Worm (Caenorhabditis elegans): ENCODE results near the gene B0507.5.

The B0507.5 gene

DNA sequence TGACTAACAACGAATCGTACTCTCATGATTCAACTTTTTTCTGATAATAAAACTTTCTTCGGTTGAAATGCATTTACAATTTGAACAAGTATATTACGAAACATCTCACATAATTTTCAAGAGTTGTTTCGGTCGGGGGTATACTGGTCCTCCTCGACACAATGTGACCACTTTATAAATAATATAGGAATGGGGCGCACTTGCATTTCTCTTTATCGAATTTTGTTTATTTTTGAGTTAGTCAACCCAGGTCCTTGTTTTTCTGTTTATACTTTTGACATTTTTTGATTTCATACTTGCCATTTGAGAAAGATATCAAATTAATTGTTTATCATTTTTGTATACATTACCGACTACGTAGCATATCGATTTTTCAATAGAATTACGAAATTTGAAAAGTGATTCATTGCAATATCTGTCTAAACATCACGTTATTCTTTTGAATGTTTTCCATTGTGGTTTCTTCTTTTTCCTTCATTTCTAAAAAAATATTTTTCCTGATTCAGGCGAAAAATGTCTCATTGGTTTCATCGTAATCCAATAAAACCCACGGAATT, 20.4 kb downstream of the B0507.5 start, which contains the start of gene B0507.2:
B0507.2 (plus strand) TSS at position 507 of the 557 bp plus-strand sequence.
- TF ChIP-seq fkh-10 (GFP tag; optimal IDR thresholded peaks at IDR 0.05) (no peak), snpc-4 (tag; optimal IDR thresholded peaks at IDR 0.05) (peak; percentile 41), lsy-12 (tag; optimal IDR thresholded peaks at IDR 0.05) (no peak), ceh-28 (tag; optimal IDR thresholded peaks at IDR 0.05) (peak; percentile 29), eor-1 (tag; optimal IDR thresholded peaks at IDR 0.05) (no peak), pha-4 (tag; optimal IDR thresholded peaks at IDR 0.05) (peak; percentile 74), egl-5 (tag; optimal IDR thresholded peaks at IDR 0.05) (no peak), ztf-4 (tag; optimal IDR thresholded peaks at IDR 0.05) (no peak), jun-1 (tag; optimal IDR thresholded peaks at IDR 0.05) (no peak), sea-2 (GFP tag; optimal IDR thresholded peaks at IDR 0.05) (no peak), unc-39 (tag; optimal IDR thresholded peaks at IDR 0.05) (no peak), nhr-43 (tag; optimal IDR thresholded peaks at IDR 0.05; ENCODE audit: poor library complexity, severe bottlenecking) (no peak), mdl-1 (tag; optimal IDR thresholded peaks at IDR 0.05) (no peak), lin-15B (tag; optimal IDR thresholded peaks at IDR 0.05) (peak; percentile 40), nhr-11 (tag; optimal IDR thresholded peaks at IDR 0.05) (no peak), daf-12 (tag; optimal IDR thresholded peaks at IDR 0.05) (no peak), nhr-237 (tag; optimal IDR thresholded peaks at IDR 0.05) (no peak), elt-3 (tag; optimal IDR thresholded peaks at IDR 0.05) (no peak), nhr-76 (tag; optimal IDR thresholded peaks at IDR 0.05) (no peak), egl-27 (tag; optimal IDR thresholded peaks at IDR 0.05) (no peak), ceh-82 (tag; optimal IDR thresholded peaks at IDR 0.05) (no peak), nfya-1 (tag; optimal IDR thresholded peaks at IDR 0.05; ENCODE audit: insufficient read depth) (no peak), ama-1 (optimal IDR thresholded peaks at IDR 0.05) (no peak), ZK546.5 (tag; optimal IDR thresholded peaks at IDR 0.05) (no peak), ceh-9 (tag; optimal IDR thresholded peaks at IDR 0.05) (no peak), nhr-28 (tag; optimal IDR thresholded peaks at IDR 0.05) (no peak), nhr-77 (tag; optimal IDR thresholded peaks at IDR 0.05) (no peak), nhr-23 (tag; optimal IDR thresholded peaks at IDR 0.05) (no peak), fkh-2 (tag; optimal IDR thresholded peaks at IDR 0.05) (no peak), tbx-2 (tag; optimal IDR thresholded peaks at IDR 0.05) (no peak), hmg-11 (tag; optimal IDR thresholded peaks at IDR 0.05) (no peak), pqm-1 (tag; optimal IDR thresholded peaks at IDR 0.05) (peak; percentile 28), elt-1 (tag; optimal IDR thresholded peaks at IDR 0.05) (no peak), mml-1 (tag; optimal IDR thresholded peaks at IDR 0.05) (no peak), ztf-11 (tag; optimal IDR thresholded peaks at IDR 0.05) (no peak), elt-2 (tag; optimal IDR thresholded peaks at IDR 0.05) (peak; percentile 37)

ce11 chrV:8776270-8776669, 22.8 kb downstream of the B0507.5 start, which contains the start of gene B0507.1:
Gene B0507.1 (plus strand): TSS chrV:8776570.
- no peak for TF ChIP-seq nhr-77 (tag; optimal IDR thresholded peaks at IDR 0.05)
- TF ChIP-seq ztf-11 (tag; optimal IDR thresholded peaks at IDR 0.05): no peak
- TF ChIP-seq nhr-12 (tag; optimal IDR thresholded peaks at IDR 0.05): no peak
- TF ChIP-seq zag-1 (tag; optimal IDR thresholded peaks at IDR 0.05): no peak
- TF ChIP-seq nhr-76 (tag; optimal IDR thresholded peaks at IDR 0.05): no peak
- TF ChIP-seq snpc-4 (tag; optimal IDR thresholded peaks at IDR 0.05): no peak
- TF ChIP-seq nhr-23 (tag; optimal IDR thresholded peaks at IDR 0.05): no peak
- no peak for TF ChIP-seq nhr-43 (tag; optimal IDR thresholded peaks at IDR 0.05; ENCODE audit: poor library complexity, severe bottlenecking)
- no peak for TF ChIP-seq sea-2 (GFP tag; optimal IDR thresholded peaks at IDR 0.05)

DNA sequence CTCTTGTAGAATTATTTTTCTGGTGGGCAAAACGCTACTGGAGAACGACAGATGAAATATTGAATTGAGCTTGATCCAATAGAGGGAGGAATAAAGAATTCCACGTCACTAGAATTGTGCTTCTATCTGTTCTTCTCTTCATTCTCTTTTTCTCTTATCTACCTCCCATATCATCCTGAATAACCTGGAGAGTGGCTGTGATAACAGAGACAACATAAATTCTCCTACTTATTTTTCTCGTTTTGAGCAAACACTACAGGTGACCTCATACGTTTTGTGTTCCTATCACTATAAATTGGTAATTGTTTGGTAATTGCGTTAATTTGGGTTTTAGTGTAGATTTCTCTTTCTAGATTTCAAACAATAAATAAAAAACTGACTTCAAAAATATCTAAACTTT, 27.7 kb downstream of the B0507.5 start:
- TF ChIP-seq skn-1 (tag; optimal IDR thresholded peaks at IDR 0.05) (no peak), daf-12 (tag; optimal IDR thresholded peaks at IDR 0.05) (no peak), nhr-237 (tag; optimal IDR thresholded peaks at IDR 0.05) (no peak), sea-2 (GFP tag; optimal IDR thresholded peaks at IDR 0.05) (no peak), ceh-82 (tag; optimal IDR thresholded peaks at IDR 0.05) (no peak), elt-3 (tag; optimal IDR thresholded peaks at IDR 0.05) (no peak), pha-4 (tag; optimal IDR thresholded peaks at IDR 0.05) (peak; percentile 4), ZK546.5 (tag; optimal IDR thresholded peaks at IDR 0.05) (no peak), pqm-1 (tag; optimal IDR thresholded peaks at IDR 0.05) (peak; percentile 8), nhr-43 (tag; optimal IDR thresholded peaks at IDR 0.05; ENCODE audit: poor library complexity, severe bottlenecking) (no peak), elt-2 (tag; optimal IDR thresholded peaks at IDR 0.05) (peak; percentile 70), fkh-2 (tag; optimal IDR thresholded peaks at IDR 0.05) (no peak), R02D3.7 (tag; optimal IDR thresholded peaks at IDR 0.05) (no peak)
